Worm (Caenorhabditis elegans): ENCODE results near the gene micu-1.
A peak's percentile ranks its signal among the peaks of the same experiment; 100 is the strongest.

DNA sequence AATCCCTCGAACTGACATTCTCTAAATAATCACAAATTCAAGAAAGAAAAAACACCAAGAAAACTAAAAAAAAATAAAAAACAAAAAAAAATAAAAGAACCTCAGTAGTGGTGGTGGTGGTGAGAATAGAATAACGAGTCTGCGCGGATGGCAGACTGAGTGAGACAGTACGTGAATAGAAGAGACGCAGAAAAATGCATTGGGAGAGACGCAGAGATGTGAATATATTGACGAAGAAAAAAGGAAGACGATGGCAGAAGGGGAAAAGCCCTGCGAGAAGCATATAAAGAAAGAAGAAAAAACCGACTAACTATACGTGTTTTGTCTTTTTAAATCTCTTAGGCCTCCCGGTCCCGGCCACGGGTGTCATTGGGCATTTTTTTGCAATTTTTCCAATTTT, 25.2 kb upstream of the micu-1 start, which contains the start of gene unc-26:
- no peak for TF ChIP-seq ama-1 (optimal IDR thresholded peaks at IDR 0.05)
- TF ChIP-seq zag-1 (tag; optimal IDR thresholded peaks at IDR 0.05): peak; percentile 31
- TF ChIP-seq lin-13 (GFP tag; optimal IDR thresholded peaks at IDR 0.05): no peak
- TF ChIP-seq ztf-4 (tag; optimal IDR thresholded peaks at IDR 0.05): no peak
- peak; percentile 82 for TF ChIP-seq unc-55 (GFP tag; optimal IDR thresholded peaks at IDR 0.05)
- TF ChIP-seq lin-39 (tag; optimal IDR thresholded peaks at IDR 0.05): no peak
- TF ChIP-seq Y55F3AM.14 (GFP tag; optimal IDR thresholded peaks at IDR 0.05): no peak
- no peak for TF ChIP-seq ceh-82 (tag; optimal IDR thresholded peaks at IDR 0.05)
- peak in 1 of 2 experiments; percentile 60 for TF ChIP-seq lsy-2 (tag; optimal IDR thresholded peaks at IDR 0.05)
- TF ChIP-seq elt-1 (tag; optimal IDR thresholded peaks at IDR 0.05): no peak
- TF ChIP-seq unc-62 (GFP tag; optimal IDR thresholded peaks at IDR 0.05): no peak
- TF ChIP-seq nhr-237 (tag; optimal IDR thresholded peaks at IDR 0.05): no peak
- no peak for TF ChIP-seq egl-27 (tag; optimal IDR thresholded peaks at IDR 0.05)
